Worm (Caenorhabditis elegans): ENCODE measurements around the gene atp-2.

- TF ChIP-seq pha-4 (tag; optimal IDR thresholded peaks at IDR 0.05) (no peak), fos-1 (tag; optimal IDR thresholded peaks at IDR 0.05) (no peak), R02D3.7 (tag; optimal IDR thresholded peaks at IDR 0.05) (no peak)
Observed at ce11 chrIII:5228839-5229238, 622 bp downstream of the atp-2 start.
